Worm (Caenorhabditis elegans): Measurements from ENCODE around the gene F49F1.9.

Gene F49F1.9

DNA sequence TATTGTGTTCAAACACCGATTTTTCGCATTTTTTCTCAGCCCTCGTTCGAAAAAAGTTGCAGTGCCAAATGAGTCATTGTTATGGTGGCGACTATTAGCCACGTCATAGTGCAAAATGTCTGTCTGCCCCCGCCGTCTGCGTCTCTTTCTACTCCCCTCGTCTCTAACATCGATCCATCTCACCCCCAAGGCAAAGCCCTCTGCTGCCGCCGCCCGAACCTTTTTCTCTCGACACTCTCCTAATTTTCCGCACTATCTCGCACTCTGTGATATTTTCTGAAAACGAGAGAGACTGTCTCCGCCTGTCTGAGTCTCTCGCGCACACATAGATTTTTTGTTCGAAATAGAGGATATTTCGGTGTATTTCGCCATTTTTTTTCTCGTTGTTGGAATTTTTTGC is 44.3 kb downstream of the F49F1.9 start (continued):
- TF ChIP-seq nhr-77 (tag; optimal IDR thresholded peaks at IDR 0.05) (peak; percentile 12), hif-1 (tag; optimal IDR thresholded peaks at IDR 0.05) (peak in 1 of 2 experiments; percentile 47), pqm-1 (tag; optimal IDR thresholded peaks at IDR 0.05) (no peak), mdl-1 (tag; optimal IDR thresholded peaks at IDR 0.05) (peak in 1 of 2 experiments; percentile 59), hlh-11 (tag; optimal IDR thresholded peaks at IDR 0.05) (peak; percentile 90), aha-1 (tag) (peak; percentile 94), lin-39 (tag; optimal IDR thresholded peaks at IDR 0.05) (no peak), daf-12 (tag; optimal IDR thresholded peaks at IDR 0.05) (no peak), unc-62 (GFP tag; optimal IDR thresholded peaks at IDR 0.05 in 1 of 2) (no peak), unc-62 (tag; optimal IDR thresholded peaks at IDR 0.05) (no peak), nhr-42 (GFP tag; IDR thresholded peaks at IDR 0.05) (no peak), nhr-102 (tag; optimal IDR thresholded peaks at IDR 0.05) (peak; percentile 33), hmg-1.1 (GFP tag; IDR thresholded peaks at IDR 0.05) (peak; percentile 92), Y48G9A.11 (GFP tag; IDR thresholded peaks at IDR 0.05) (no peak), ceh-44 (GFP tag; IDR thresholded peaks at IDR 0.05) (no peak)

All from whole organism, L4 larva.